Worm (Caenorhabditis elegans) whole organism, early embryonic: Measurements from ENCODE around the gene E02H4.4.

Source experiments
- aly-1 ChIP-seq: sonication (generic microtip); optimal IDR thresholded peaks from 2 replicates; lab custom pipeline; 2016; ENCODE audit warnings: missing genetic modification characterization, missing compliant biosample characterization
- ama-1 ChIP-seq: fragments of 150-350 bp; optimal IDR thresholded peaks from 2 replicates; lab custom pipeline; 2014
- ets-7 ChIP-seq: sonication (generic microtip); optimal IDR thresholded peaks from 2 replicates; lab custom pipeline; 2016; ENCODE audit warnings: missing genotype, missing genetic modification characterization, missing compliant biosample characterization
- flt-1 ChIP-seq: fragments of 200-800 bp; sonication (Bioruptor generic); IDR thresholded peaks from 2 replicates; pipeline ENCODE4 v1.3.6; 2022; ENCODE audit warnings: missing genetic modification characterization, missing compliant biosample characterization
- hmbx-1 ChIP-seq: sonication (generic microtip); optimal IDR thresholded peaks from 2 replicates; lab custom pipeline; 2016; ENCODE audit warnings: mild to moderate bottlenecking, missing genetic modification characterization, missing compliant biosample characterization
- hnd-1 ChIP-seq: sonication (generic microtip); optimal IDR thresholded peaks from 2 replicates; lab custom pipeline; 2016; ENCODE audit warnings: missing genetic modification characterization, missing compliant biosample characterization
- pes-1 ChIP-seq: fragments of 200-800 bp; sonication (Bioruptor generic); IDR thresholded peaks from 2 replicates; pipeline ENCODE4 v1.3.6; 2022; ENCODE audit warnings: missing genetic modification reagents, missing genetic modification characterization, missing compliant biosample characterization
- scrt-1 ChIP-seq: fragments of 200-800 bp; sonication (Bioruptor generic); IDR thresholded peaks from 2 replicates; pipeline ENCODE4 v1.3.6; 2022; ENCODE audit warnings: missing genetic modification characterization, missing compliant biosample characterization
- sea-1 ChIP-seq: fragments of 200-800 bp; sonication (Bioruptor generic); conservative IDR thresholded peaks from 2 replicates; pipeline ENCODE4 v1.3.6; 2022; ENCODE audit warnings: missing genetic modification characterization, missing compliant biosample characterization

DNA sequence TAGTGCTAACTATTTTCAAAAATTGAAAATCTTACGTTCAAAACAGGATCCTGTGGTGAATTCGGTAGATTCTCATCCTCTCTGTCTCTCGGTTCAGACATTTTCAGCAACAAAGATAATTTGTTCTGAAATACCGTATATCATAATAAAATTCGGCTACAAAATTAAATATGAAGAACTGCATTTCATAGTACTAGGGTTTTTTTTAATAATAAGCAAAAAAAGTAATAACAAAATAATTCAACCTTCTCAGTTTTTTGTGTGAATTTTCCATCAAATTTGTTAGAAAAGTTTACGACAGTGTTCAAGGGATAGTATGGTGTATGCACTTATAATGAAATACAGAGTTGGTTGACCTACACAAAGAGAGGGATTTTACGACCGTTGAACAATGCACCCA lies 34.6 kb upstream of the E02H4.4 start, which contains the start of gene K06G5.3:
- TF ChIP-seq ama-1 (lab: Kevin White, UChicago) (no peak), pes-1 (GFP tag; lab: Robert Waterston, UW) (no peak), scrt-1 (GFP tag; lab: Robert Waterston, UW) (no peak), aly-1 (tag; lab: Kevin White, UChicago) (no peak), flt-1 (GFP tag; lab: Robert Waterston, UW) (no peak), hmbx-1 (tag; lab: Kevin White, UChicago) (no peak), sea-1 (GFP tag; lab: Robert Waterston, UW) (no peak), hnd-1 (tag; lab: Kevin White, UChicago) (no peak), ets-7 (no peak)
